Worm (Caenorhabditis elegans) whole organism, late embryonic: Measurements from ENCODE around the gene nhr-27.

Experiments used
- C08G9.2 ChIP-seq: sonication (generic microtip); optimal IDR thresholded peaks from 2 replicates; lab custom pipeline; 2016; ENCODE audit warnings: mild to moderate bottlenecking, missing genetic modification characterization, moderate library complexity, missing compliant biosample characterization
- K02D7.2 ChIP-seq: sonication (generic microtip); optimal IDR thresholded peaks from 2 replicates; lab custom pipeline; 2017; ENCODE audit warnings: mild to moderate bottlenecking, missing genetic modification characterization, missing compliant biosample characterization
- K09A11.1 ChIP-seq: sonication (generic microtip); optimal IDR thresholded peaks from 2 replicates; lab custom pipeline; 2017; ENCODE audit warnings: antibody characterized with exemption, mild to moderate bottlenecking, missing genetic modification characterization, missing compliant biosample characterization; ENCODE audit not compliant: insufficient read depth
- T23F11.4 ChIP-seq: fragments of 200-800 bp; sonication (Bioruptor generic); optimal IDR thresholded peaks from 2 replicates; lab custom pipeline; 2018; ENCODE audit warnings: mild to moderate bottlenecking, missing genetic modification characterization, missing compliant biosample characterization
- Y22D7AL.16 ChIP-seq: sonication (generic microtip); optimal IDR thresholded peaks from 2 replicates; lab custom pipeline; 2016; ENCODE audit warnings: missing genetic modification characterization, missing compliant biosample characterization
- ceh-14 ChIP-seq: sonication (generic microtip); optimal IDR thresholded peaks from 2 replicates; lab custom pipeline; 2016; ENCODE audit warnings: missing genotype, missing genetic modification characterization, missing compliant biosample characterization
- ceh-18 ChIP-seq: sonication (generic microtip); optimal IDR thresholded peaks from 2 replicates; lab custom pipeline; 2016; ENCODE audit warnings: missing genetic modification characterization, missing compliant biosample characterization
- ceh-19 ChIP-seq: fragments of 200-800 bp; sonication (Bioruptor generic); optimal IDR thresholded peaks from 2 replicates; lab custom pipeline; 2018; ENCODE audit warnings: mild to moderate bottlenecking, missing genetic modification characterization, missing compliant biosample characterization
- ceh-2 ChIP-seq: sonication (generic microtip); optimal IDR thresholded peaks from 2 replicates; lab custom pipeline; 2016; ENCODE audit warnings: missing genotype, missing genetic modification characterization, missing compliant biosample characterization
- ceh-22 ChIP-seq: sonication (generic microtip); optimal IDR thresholded peaks from 2 replicates; lab custom pipeline; 2017; ENCODE audit warnings: missing biosample characterization, missing genetic modification characterization
- ceh-24 ChIP-seq: sonication (generic microtip); optimal IDR thresholded peaks from 2 replicates; lab custom pipeline; 2016; ENCODE audit warnings: mild to moderate bottlenecking, missing genetic modification characterization, missing compliant biosample characterization
- ceh-30 ChIP-seq: fragments of 150-350 bp; optimal IDR thresholded peaks from 2 replicates; lab custom pipeline; 2014; ENCODE audit warnings: missing biosample characterization, missing genetic modification characterization
- ceh-34 ChIP-seq: sonication (generic microtip); optimal IDR thresholded peaks from 2 replicates; lab custom pipeline; 2016; ENCODE audit warnings: mild to moderate bottlenecking, missing genetic modification characterization, missing compliant biosample characterization
- ceh-6 ChIP-seq: fragments of 200-800 bp; sonication (Bioruptor generic); optimal IDR thresholded peaks from 2 replicates; lab custom pipeline; 2018; ENCODE audit warnings: mild to moderate bottlenecking, missing genetic modification characterization, missing compliant biosample characterization
- dmd-4 ChIP-seq: sonication (generic microtip); optimal IDR thresholded peaks from 2 replicates; lab custom pipeline; 2016; ENCODE audit warnings: borderline replicate concordance, missing genetic modification characterization, missing compliant biosample characterization
- dve-1 ChIP-seq: sonication (generic microtip); optimal IDR thresholded peaks from 2 replicates; lab custom pipeline; 2017; ENCODE audit warnings: antibody characterized with exemption, mild to moderate bottlenecking, missing genetic modification characterization, missing compliant biosample characterization
- elt-2 ChIP-seq: sonication (generic microtip); optimal IDR thresholded peaks from 2 replicates; lab custom pipeline; 2016; ENCODE audit warnings: missing genetic modification reagents, missing genetic modification characterization, missing compliant biosample characterization
- ets-4 ChIP-seq: sonication (generic microtip); optimal IDR thresholded peaks from 2 replicates; lab custom pipeline; 2016; ENCODE audit warnings: missing genetic modification characterization, missing compliant biosample characterization
- eyg-1 ChIP-seq: sonication (generic microtip); optimal IDR thresholded peaks from 2 replicates; lab custom pipeline; 2016; ENCODE audit warnings: missing genotype, missing genetic modification characterization, missing compliant biosample characterization
- hlh-13 ChIP-seq: fragments of 200-800 bp; sonication (Bioruptor generic); optimal IDR thresholded peaks from 2 replicates; lab custom pipeline; 2018; ENCODE audit warnings: mild to moderate bottlenecking, missing genetic modification characterization, missing compliant biosample characterization
- hlh-15 ChIP-seq: sonication (generic microtip); optimal IDR thresholded peaks from 2 replicates; lab custom pipeline; 2016; ENCODE audit warnings: missing genetic modification characterization, missing compliant biosample characterization
- lim-6 ChIP-seq: sonication (generic microtip); optimal IDR thresholded peaks from 2 replicates; lab custom pipeline; 2016; ENCODE audit warnings: missing genetic modification characterization, missing compliant biosample characterization
- lin-11 ChIP-seq: fragments of 200-800 bp; sonication (Bioruptor generic); optimal IDR thresholded peaks from 2 replicates; lab custom pipeline; 2018; ENCODE audit warnings: mild to moderate bottlenecking, missing genetic modification characterization, missing compliant biosample characterization
- madf-2 ChIP-seq: sonication (generic microtip); optimal IDR thresholded peaks from 2 replicates; lab custom pipeline; 2017; ENCODE audit warnings: missing genetic modification characterization, missing compliant biosample characterization
- nfya-1 ChIP-seq: sonication (generic microtip); optimal IDR thresholded peaks from 2 replicates; lab custom pipeline; 2017; ENCODE audit warnings: missing genetic modification characterization, mild to moderate bottlenecking, missing compliant biosample characterization, antibody characterized with exemption, moderate library complexity
- npax-4 ChIP-seq: sonication (generic microtip); optimal IDR thresholded peaks from 2 replicates; lab custom pipeline; 2016; ENCODE audit warnings: missing genetic modification characterization, missing compliant biosample characterization
- odd-2 ChIP-seq: sonication (generic microtip); optimal IDR thresholded peaks from 2 replicates; lab custom pipeline; 2017; ENCODE audit warnings: antibody characterized with exemption, mild to moderate bottlenecking, missing genetic modification characterization, missing compliant biosample characterization
- pag-3 ChIP-seq: sonication (generic microtip); optimal IDR thresholded peaks from 2 replicates; lab custom pipeline; 2016; ENCODE audit warnings: missing compliant biosample characterization, missing genetic modification characterization, borderline replicate concordance
- pha-2 ChIP-seq: sonication (generic microtip); optimal IDR thresholded peaks from 2 replicates; lab custom pipeline; 2017; ENCODE audit warnings: mild to moderate bottlenecking, missing genetic modification characterization, missing compliant biosample characterization
- pqm-1 ChIP-seq: sonication (generic microtip); optimal IDR thresholded peaks from 2 replicates; lab custom pipeline; 2016; ENCODE audit warnings: missing genetic modification characterization, missing compliant biosample characterization
- pros-1 ChIP-seq: fragments of 150-350 bp; optimal IDR thresholded peaks from 2 replicates; lab custom pipeline; 2014; ENCODE audit warnings: missing biosample characterization, missing genetic modification reagents, missing genetic modification characterization
- ref-2 ChIP-seq: sonication (generic microtip); optimal IDR thresholded peaks from 2 replicates; lab custom pipeline; 2016; ENCODE audit warnings: missing genetic modification characterization, missing compliant biosample characterization
- sox-2 ChIP-seq: fragments of 200-800 bp; sonication (Bioruptor generic); IDR thresholded peaks from 2 replicates; pipeline ENCODE4 v1.3.6; 2022; ENCODE audit warnings: missing genetic modification reagents, missing genetic modification characterization, missing compliant biosample characterization
- sox-4 ChIP-seq: sonication (generic microtip); optimal IDR thresholded peaks from 2 replicates; lab custom pipeline; 2017; ENCODE audit warnings: mild to moderate bottlenecking, missing genetic modification characterization, inconsistent platforms, missing compliant biosample characterization
- tbx-2 ChIP-seq: sonication (generic microtip); optimal IDR thresholded peaks from 2 replicates; lab custom pipeline; 2016; ENCODE audit warnings: missing genetic modification characterization, missing compliant biosample characterization
- unc-55 ChIP-seq: sonication (generic microtip); optimal IDR thresholded peaks from 2 replicates; lab custom pipeline; 2017; ENCODE audit warnings: missing biosample characterization, missing genetic modification reagents, missing genetic modification characterization
- zip-5 ChIP-seq: sonication (generic microtip); optimal IDR thresholded peaks from 2 replicates; lab custom pipeline; 2016; ENCODE audit warnings: missing genetic modification characterization, missing compliant biosample characterization

nhr-27 gene

DNA sequence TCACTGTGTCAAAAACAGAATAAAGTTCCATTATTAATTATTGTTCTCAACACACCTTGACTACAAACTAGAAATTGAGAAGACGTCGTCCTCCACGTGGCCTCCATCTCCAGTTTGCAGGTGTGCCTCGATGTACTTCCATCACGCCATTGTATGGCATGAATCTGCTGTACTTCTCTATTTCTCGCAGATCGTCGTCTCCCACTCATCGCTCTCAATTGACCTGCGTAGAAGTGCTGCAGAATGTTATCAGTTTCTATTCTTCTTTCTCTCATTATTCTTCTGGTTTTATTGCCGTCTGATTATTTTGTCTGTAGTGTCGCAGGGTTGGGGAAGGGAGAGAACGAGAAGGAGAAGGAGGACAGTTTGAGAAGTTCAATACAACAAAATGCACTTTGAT, 48.5 kb downstream of the nhr-27 start:
- TF ChIP-seq T23F11.4 (GFP tag; lab: Kevin White, UChicago) = no peak
- TF ChIP-seq elt-2 (tag; lab: Kevin White, UChicago) = peak; percentile 40
- TF ChIP-seq, all 69 proteins: peak for 1

DNA sequence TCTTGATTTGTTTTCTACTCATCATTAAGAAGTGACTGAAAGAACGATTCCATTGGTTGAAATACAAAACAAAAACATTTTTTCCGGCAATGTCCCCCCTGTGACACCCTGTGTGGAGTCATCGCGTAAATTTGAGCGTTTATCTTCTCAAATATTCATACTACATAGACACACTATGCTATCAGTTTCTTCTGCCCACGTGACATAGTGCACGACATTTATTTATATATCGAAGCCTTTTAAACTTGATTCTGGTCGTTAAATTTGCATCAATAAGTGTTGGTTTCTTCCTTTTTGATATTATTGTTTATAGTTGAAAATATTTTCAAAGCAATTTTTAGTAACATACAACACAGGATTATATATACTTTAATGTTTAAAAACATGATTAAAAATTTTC, 49.1 kb downstream of the nhr-27 start:
- TF ChIP-seq hlh-13 (GFP tag; lab: Kevin White, UChicago) (no peak), nfya-1 (no peak), Y22D7AL.16 (tag; lab: Kevin White, UChicago) (no peak), ceh-22 (no peak), T23F11.4 (GFP tag; lab: Kevin White, UChicago) (no peak), K09A11.1 (tag; lab: Kevin White, UChicago) (no peak), dve-1 (tag; lab: Kevin White, UChicago) (no peak), sox-2 (GFP tag; lab: Robert Waterston, UW) (no peak), ceh-14 (tag; lab: Kevin White, UChicago) (no peak), unc-55 (GFP tag; lab: Kevin White, UChicago) (no peak), ets-4 (no peak), lin-11 (no peak)

DNA sequence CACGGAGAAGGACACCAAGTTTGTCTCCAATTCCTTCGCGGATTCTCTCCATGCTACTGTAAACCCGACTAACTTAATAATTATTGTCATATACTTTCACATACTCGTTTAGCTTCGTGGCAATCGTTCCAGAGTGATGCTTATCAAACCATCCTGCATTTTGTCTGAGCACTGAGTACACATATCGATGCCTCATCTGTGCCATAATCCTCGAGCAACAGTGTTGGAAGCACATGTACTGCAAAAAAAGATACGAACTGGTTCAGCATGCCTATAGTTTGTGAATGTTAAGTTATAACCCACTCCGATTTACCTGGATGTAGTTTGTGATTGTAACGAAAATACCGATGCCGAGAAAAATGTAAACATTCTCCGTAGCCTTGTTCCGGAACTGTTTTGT, 53.1 kb downstream of the nhr-27 start:
- TF ChIP-seq hlh-13 (GFP tag; lab: Kevin White, UChicago) (no peak), hlh-15 (tag; lab: Kevin White, UChicago) (no peak), tbx-2 (tag; lab: Kevin White, UChicago) (no peak), ceh-24 (no peak), dve-1 (tag; lab: Kevin White, UChicago) (no peak), ceh-18 (tag; lab: Kevin White, UChicago) (no peak), Y22D7AL.16 (tag; lab: Kevin White, UChicago) (no peak)

DNA sequence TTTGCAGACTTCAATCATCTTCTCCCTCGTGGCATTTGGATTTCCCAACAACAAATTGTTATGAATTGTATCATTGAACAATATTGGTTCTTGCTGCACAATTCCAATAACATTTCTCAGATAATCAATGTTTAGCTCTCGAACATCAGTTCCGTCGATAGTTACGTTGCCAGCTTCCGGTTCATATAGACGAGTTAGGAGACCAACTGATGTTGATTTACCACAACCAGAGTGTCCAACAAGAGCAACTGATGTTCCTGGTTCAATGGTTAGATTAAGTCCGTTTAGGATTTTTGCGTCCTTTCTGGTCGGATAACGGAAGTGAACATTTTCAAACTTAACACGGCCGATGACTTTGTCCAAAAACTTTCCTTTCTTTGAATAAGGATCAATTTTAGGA, 54.1 kb downstream of the nhr-27 start:
- TF ChIP-seq dve-1 (tag; lab: Kevin White, UChicago) = no peak
- TF ChIP-seq madf-2 (tag; lab: Kevin White, UChicago) = no peak
- TF ChIP-seq K09A11.1 (tag; lab: Kevin White, UChicago) = no peak
- TF ChIP-seq C08G9.2 (tag; lab: Kevin White, UChicago) = no peak
- TF ChIP-seq ceh-22 = no peak
- TF ChIP-seq sox-4 (tag; lab: Kevin White, UChicago) = no peak
- no peak for TF ChIP-seq pag-3 (tag; lab: Kevin White, UChicago)
- no peak for TF ChIP-seq ceh-19 (GFP tag; lab: Kevin White, UChicago)
- TF ChIP-seq zip-5 (tag; lab: Kevin White, UChicago) = no peak
- TF ChIP-seq ets-4 = no peak
- no peak for TF ChIP-seq pha-2 (tag; lab: Kevin White, UChicago)
- TF ChIP-seq npax-4 (tag; lab: Kevin White, UChicago) = no peak

DNA sequence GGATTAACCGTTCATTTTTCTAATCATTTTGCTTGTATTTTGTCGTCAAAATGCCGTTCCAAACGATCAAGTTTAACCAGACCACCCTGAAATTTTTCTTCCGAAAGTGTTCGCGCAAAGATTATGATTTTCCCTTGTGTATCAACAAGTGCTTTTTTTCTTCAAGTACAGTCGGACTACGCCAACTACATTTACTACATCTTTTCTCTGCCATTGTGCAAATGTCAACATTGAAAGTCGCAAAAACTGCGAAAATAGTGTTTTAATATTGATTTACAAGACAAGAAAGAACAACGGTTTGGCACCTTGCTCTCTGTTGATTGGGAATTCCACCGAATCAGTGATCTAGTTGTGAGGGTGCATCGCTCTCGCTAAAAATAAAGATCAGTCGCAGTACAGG, 57.3 kb downstream of the nhr-27 start:
- no peak for TF ChIP-seq odd-2
- TF ChIP-seq zip-5 (tag; lab: Kevin White, UChicago) = no peak
- TF ChIP-seq dmd-4 (tag; lab: Kevin White, UChicago) = no peak
- no peak for TF ChIP-seq lim-6 (tag; lab: Kevin White, UChicago)
- TF ChIP-seq pqm-1 (tag; lab: Kevin White, UChicago) = no peak
- no peak for TF ChIP-seq ceh-30 (tag; lab: Kevin White, UChicago)
- no peak for TF ChIP-seq elt-2 (tag; lab: Kevin White, UChicago)
- no peak for TF ChIP-seq ceh-6
- TF ChIP-seq dve-1 (tag; lab: Kevin White, UChicago) = no peak
- no peak for TF ChIP-seq ref-2
- no peak for TF ChIP-seq ets-4
- no peak for TF ChIP-seq eyg-1 (tag; lab: Kevin White, UChicago)
- TF ChIP-seq ceh-34 (tag; lab: Kevin White, UChicago) = no peak
- no peak for TF ChIP-seq lin-11
- no peak for TF ChIP-seq madf-2 (tag; lab: Kevin White, UChicago)
- TF ChIP-seq ceh-24 = no peak
- no peak for TF ChIP-seq K02D7.2 (tag; lab: Kevin White, UChicago)
- no peak for TF ChIP-seq ceh-2
- no peak for TF ChIP-seq pros-1
